Worm (Caenorhabditis elegans) whole organism, L4 larva: ENCODE data around the gene fkb-4.

ENCODE experiments used
- F10B5.3 ChIP-seq: sonication (generic microtip); optimal IDR thresholded peaks from 2 replicates; lab custom pipeline; 2016; ENCODE audit warnings: mild to moderate bottlenecking, missing genetic modification characterization, missing compliant biosample characterization
- Y105C5A.15 ChIP-seq: fragments of 200-800 bp; sonication (Bioruptor generic); IDR thresholded peaks from 2 replicates; pipeline ENCODE4 v1.3.6; 2022; ENCODE audit warnings: missing genetic modification characterization, missing compliant biosample characterization
- ZK337.2 ChIP-seq: fragments of 200-800 bp; sonication (Bioruptor generic); IDR thresholded peaks from 2 replicates; pipeline ENCODE4 v1.3.6; 2022; ENCODE audit warnings: missing genetic modification reagents, missing genetic modification characterization, missing compliant biosample characterization
- aly-2 ChIP-seq: sonication (generic microtip); optimal IDR thresholded peaks from 2 replicates; lab custom pipeline; 2018; ENCODE audit warnings: missing biosample characterization, missing genetic modification characterization
- ctbp-1 ChIP-seq: fragments of 200-800 bp; sonication (Bioruptor generic); IDR thresholded peaks from 2 replicates; pipeline ENCODE4 v1.3.6; 2022; ENCODE audit warnings: missing genetic modification reagents, missing genetic modification characterization, missing compliant biosample characterization
- hif-1 ChIP-seq, 2 experiments: sonication (generic microtip); optimal IDR thresholded peaks; 2 replicates each; lab custom pipeline; 2016 to 2017; ENCODE audit warnings: missing compliant biosample characterization in 2 of 2, missing genetic modification characterization in 2 of 2, missing genetic modification reagents in 2 of 2, missing genotype in 2 of 2, mild to moderate bottlenecking in 1 of 2
- lin-39 ChIP-seq: fragments of 150-350 bp; optimal IDR thresholded peaks from 2 replicates; lab custom pipeline; 2014; ENCODE audit warnings: missing biosample characterization, missing genetic modification reagents, missing genetic modification characterization
- nhr-10 ChIP-seq: fragments of 150-350 bp; optimal IDR thresholded peaks from 2 replicates; lab custom pipeline; 2014; ENCODE audit warnings: missing biosample characterization, missing genetic modification characterization
- nhr-28 ChIP-seq: fragments of 150-350 bp; optimal IDR thresholded peaks from 2 replicates; lab custom pipeline; 2014; ENCODE audit warnings: missing biosample characterization, missing genetic modification characterization
- nhr-6 ChIP-seq: fragments of 150-350 bp; optimal IDR thresholded peaks from 2 replicates; lab custom pipeline; 2014; ENCODE audit warnings: missing biosample characterization, missing genetic modification characterization
- php-3 ChIP-seq: fragments of 200-800 bp; sonication (Bioruptor generic); IDR thresholded peaks from 2 replicates; pipeline ENCODE4 v1.3.6; 2022; ENCODE audit warnings: missing genetic modification reagents, missing genetic modification characterization, missing compliant biosample characterization
- set-16 ChIP-seq: fragments of 200-800 bp; sonication (Bioruptor generic); IDR thresholded peaks from 2 replicates; pipeline ENCODE4 v1.3.6; 2022; ENCODE audit warnings: missing genetic modification reagents, missing genetic modification characterization, missing compliant biosample characterization
- unc-39 ChIP-seq: sonication (generic microtip); optimal IDR thresholded peaks from 2 replicates; lab custom pipeline; 2017; ENCODE audit warnings: missing biosample characterization, missing genetic modification characterization
- zag-1 ChIP-seq: fragments of 150-350 bp; optimal IDR thresholded peaks from 2 replicates; lab custom pipeline; 2014; ENCODE audit warnings: missing biosample characterization, missing genetic modification characterization

DNA sequence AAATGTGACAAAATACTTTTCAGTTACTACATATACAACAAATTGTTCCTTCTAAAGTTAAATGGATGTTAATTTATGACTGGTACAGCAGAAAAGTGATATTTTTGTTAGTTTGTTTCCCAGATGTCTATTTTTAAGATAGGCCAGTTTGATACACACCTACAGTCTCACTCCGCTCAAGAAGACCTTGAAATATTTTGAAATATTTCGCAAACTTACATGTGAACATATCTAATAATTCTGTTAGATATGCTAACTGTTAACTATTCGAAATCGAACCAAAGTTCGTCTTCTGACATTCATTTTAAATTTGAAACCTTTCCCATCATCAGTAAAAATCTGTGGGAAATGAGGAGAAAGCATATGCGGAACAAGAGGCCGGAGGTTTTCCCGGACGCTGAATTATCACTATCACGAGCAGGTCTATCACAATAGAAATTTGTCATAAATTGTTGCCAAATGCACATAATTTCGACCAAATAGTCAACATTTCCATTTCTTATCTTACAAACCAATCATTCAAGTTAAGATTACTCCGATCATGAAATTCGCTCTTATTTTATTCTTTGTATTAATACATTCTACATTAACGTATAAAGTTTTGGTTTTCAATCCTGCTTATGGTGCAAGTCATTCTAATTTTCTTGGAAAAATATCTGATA is 33.0 kb upstream of the fkb-4 start, which contains the start of the genes ZC443.4 and ugt-18:
- TF ChIP-seq Y105C5A.15: no peak
- TF ChIP-seq nhr-6 (tag; lab: Kevin White, UChicago): no peak
- no peak for TF ChIP-seq ZK337.2 (GFP tag; lab: Robert Waterston, UW)
- no peak for TF ChIP-seq set-16 (GFP tag; lab: Robert Waterston, UW)
- no peak for TF ChIP-seq aly-2
- TF ChIP-seq nhr-28 (tag; lab: Kevin White, UChicago): peak; percentile 62
- TF ChIP-seq zag-1 (tag; lab: Kevin White, UChicago): no peak
- TF ChIP-seq php-3 (GFP tag; lab: Robert Waterston, UW): no peak
- TF ChIP-seq F10B5.3 (tag; lab: Kevin White, UChicago): no peak
- no peak for TF ChIP-seq lin-39 (tag; lab: Kevin White, UChicago)
- TF ChIP-seq unc-39 (tag; lab: Kevin White, UChicago): no peak
- no peak for TF ChIP-seq nhr-10
- TF ChIP-seq ctbp-1 (GFP tag; lab: Robert Waterston, UW): no peak
- no peak for TF ChIP-seq hif-1 (tag; optimal IDR thresholded peaks at IDR 0.05; lab: Kevin White, UChicago)
